Fruit fly (Drosophila melanogaster): Measurements from ENCODE around the gene mRpL21.

- TF ChIP-seq Pif1A (GFP tag; optimal IDR thresholded peaks at IDR 0.05) = no peak
- no peak for TF ChIP-seq rn (GFP tag; IDR thresholded peaks at IDR 0.05)
- no peak for TF ChIP-seq Pif1B (GFP tag; optimal IDR thresholded peaks at IDR 0.05)
- TF ChIP-seq gl (tag; optimal IDR thresholded peaks at IDR 0.05) = no peak
- no peak for TF ChIP-seq CG17806 (tag; optimal IDR thresholded peaks at IDR 0.05)
Observed at dm6 chr3L:19291465-19292413, 36.9 kb upstream of the mRpL21 start.
